Fruit fly (Drosophila melanogaster) whole organism, embryonic: ENCODE results near the gene CG4101.
A peak's percentile ranks its signal among the peaks of the same experiment; 100 is the strongest.

Source experiments
- Atf6 ChIP-seq: fragments of 200-800 bp; sonication (Bioruptor generic); IDR thresholded peaks from 2 replicates; pipeline ENCODE4 v1.3.6; 2022; ENCODE audit warnings: missing biosample characterization, missing genetic modification characterization
- Blimp-1 ChIP-seq: fragments of 200-800 bp; sonication (Bioruptor generic); optimal IDR thresholded peaks from 3 replicates; lab custom pipeline; 2018; ENCODE audit warnings: missing biosample characterization, missing genetic modification characterization, mild to moderate bottlenecking, moderate library complexity, missing genetic modification reagents
- CG10209 ChIP-seq: fragments of 200-800 bp; sonication (Bioruptor generic); optimal IDR thresholded peaks from 3 replicates; lab custom pipeline; 2017; ENCODE audit warnings: missing biosample characterization, mild to moderate bottlenecking, missing genetic modification characterization, missing genetic modification reagents
- CG10267 ChIP-seq: fragments of 200-800 bp; sonication (Bioruptor generic); optimal IDR thresholded peaks from 2 replicates; lab custom pipeline; 2018; ENCODE audit warnings: missing biosample characterization, mild to moderate bottlenecking, missing genetic modification characterization, moderate library complexity
- CG12744 ChIP-seq: fragments of 200-800 bp; sonication (Bioruptor generic); optimal IDR thresholded peaks from 2 replicates; lab custom pipeline; 2016; ENCODE audit warnings: missing biosample characterization, missing genetic modification characterization
- CG14014 ChIP-seq: fragments of 200-800 bp; sonication (Bioruptor generic); IDR thresholded peaks from 2 replicates; pipeline ENCODE4 v1.3.6; 2022; ENCODE audit warnings: missing biosample characterization, missing genetic modification characterization
- CG14860 ChIP-seq: fragments of 200-800 bp; sonication (Bioruptor generic); IDR thresholded peaks from 3 replicates; pipeline ENCODE4 v1.3.6; 2022; ENCODE audit warnings: missing biosample characterization, missing genetic modification characterization; ENCODE audit not compliant: partially characterized antibody
- CG15011 ChIP-seq: fragments of 200-800 bp; sonication (Bioruptor generic); optimal IDR thresholded peaks from 3 replicates; lab custom pipeline; 2018; ENCODE audit warnings: missing biosample characterization, mild to moderate bottlenecking, missing genetic modification characterization
- CG15601 ChIP-seq: fragments of 200-800 bp; sonication (Bioruptor generic); optimal IDR thresholded peaks from 3 replicates; lab custom pipeline; 2019; ENCODE audit warnings: missing biosample characterization, mild to moderate bottlenecking, missing genetic modification characterization, moderate library complexity
- CG2199 ChIP-seq: fragments of 200-800 bp; sonication (Bioruptor generic); IDR thresholded peaks from 3 replicates; pipeline ENCODE4 v1.3.6; 2022; ENCODE audit warnings: missing biosample characterization, missing genetic modification characterization
- CG3281 ChIP-seq: fragments of 200-800 bp; sonication (Bioruptor generic); optimal IDR thresholded peaks from 3 replicates; lab custom pipeline; 2017; ENCODE audit warnings: missing biosample characterization, mild to moderate bottlenecking, missing genetic modification characterization
- CG4360 ChIP-seq: fragments of 200-800 bp; sonication (Bioruptor generic); IDR thresholded peaks from 2 replicates; pipeline ENCODE4 v1.3.6; 2022; ENCODE audit warnings: missing biosample characterization, missing genetic modification characterization
- CG7745 ChIP-seq: fragments of 200-800 bp; sonication (Bioruptor generic); optimal IDR thresholded peaks from 2 replicates; lab custom pipeline; 2018; ENCODE audit warnings: missing biosample characterization, mild to moderate bottlenecking, missing genetic modification characterization, moderate library complexity
- CG8089 ChIP-seq: fragments of 200-800 bp; sonication (Bioruptor generic); optimal IDR thresholded peaks from 3 replicates; lab custom pipeline; 2016; ENCODE audit warnings: missing biosample characterization, missing genetic modification characterization
- CTCF ChIP-seq: fragments of 200-800 bp; sonication (Bioruptor generic); optimal IDR thresholded peaks from 2 replicates; lab custom pipeline; 2017; ENCODE audit warnings: missing biosample characterization, mild to moderate bottlenecking, missing genetic modification characterization, moderate library complexity
- CkIIα-i1 ChIP-seq: fragments of 200-800 bp; sonication (Bioruptor generic); IDR thresholded peaks from 2 replicates; pipeline ENCODE4 v1.3.6; 2022; ENCODE audit warnings: missing biosample characterization, missing genetic modification characterization
- D19B ChIP-seq: fragments of 200-800 bp; sonication (Bioruptor generic); optimal IDR thresholded peaks from 2 replicates; lab custom pipeline; 2017; ENCODE audit warnings: missing biosample characterization, mild to moderate bottlenecking, missing genetic modification characterization
- Dek ChIP-seq: fragments of 200-800 bp; sonication (Bioruptor generic); optimal IDR thresholded peaks from 3 replicates; lab custom pipeline; 2019; ENCODE audit warnings: missing biosample characterization, mild to moderate bottlenecking, missing genetic modification characterization, moderate library complexity
- Dll ChIP-seq: fragments of 200-800 bp; sonication (Bioruptor generic); IDR thresholded peaks from 4 replicates; pipeline ENCODE4 v1.3.6; 2022; ENCODE audit warnings: missing biosample characterization, missing genetic modification characterization; ENCODE audit not compliant: partially characterized antibody
- E2f1 ChIP-seq: fragments of 200-800 bp; sonication (Bioruptor generic); IDR thresholded peaks from 2 replicates; pipeline ENCODE4 v1.3.6; 2022; ENCODE audit warnings: missing biosample characterization, missing genetic modification characterization
- Fer2 ChIP-seq: fragments of 200-800 bp; sonication (Bioruptor generic); optimal IDR thresholded peaks from 2 replicates; lab custom pipeline; 2018; ENCODE audit warnings: missing biosample characterization, mild to moderate bottlenecking, missing genetic modification characterization, moderate library complexity
- HLH3B ChIP-seq: fragments of 200-800 bp; sonication (Bioruptor generic); IDR thresholded peaks from 2 replicates; pipeline ENCODE4 v1.3.6; 2022; ENCODE audit warnings: missing biosample characterization, missing genetic modification characterization
- HLH54F ChIP-seq: fragments of 200-800 bp; sonication (Bioruptor generic); optimal IDR thresholded peaks from 3 replicates; lab custom pipeline; 2016; ENCODE audit warnings: missing biosample characterization, missing genetic modification characterization
- MBD-R2 ChIP-seq: fragments of 200-800 bp; sonication (Bioruptor generic); IDR thresholded peaks from 2 replicates; pipeline ENCODE4 v1.3.6; 2022; ENCODE audit warnings: missing biosample characterization, missing genetic modification characterization
- Mes4 ChIP-seq: fragments of 200-800 bp; sonication (Bioruptor generic); optimal IDR thresholded peaks from 2 replicates; lab custom pipeline; 2016; ENCODE audit warnings: missing biosample characterization, missing genetic modification characterization
- Ptx1 ChIP-seq: fragments of 200-800 bp; sonication (Bioruptor generic); IDR thresholded peaks from 2 replicates; pipeline ENCODE4 v1.3.6; 2022; ENCODE audit warnings: missing biosample characterization, missing genetic modification characterization
- Ravus ChIP-seq: fragments of 200-800 bp; sonication (Bioruptor generic); IDR thresholded peaks from 2 replicates; pipeline ENCODE4 v1.3.6; 2022; ENCODE audit warnings: missing biosample characterization, missing genetic modification characterization
- Sox102F ChIP-seq: fragments of 200-800 bp; sonication (Bioruptor generic); optimal IDR thresholded peaks from 2 replicates; lab custom pipeline; 2018; ENCODE audit warnings: missing biosample characterization, mild to moderate bottlenecking, missing genetic modification characterization, moderate library complexity
- Xrp1 ChIP-seq: fragments of 200-800 bp; sonication (Bioruptor generic); IDR thresholded peaks from 2 replicates; pipeline ENCODE4 v1.3.6; 2022; ENCODE audit warnings: missing biosample characterization, missing genetic modification characterization
- chn ChIP-seq: fragments of 200-800 bp; sonication (Bioruptor generic); optimal IDR thresholded peaks from 2 replicates; lab custom pipeline; 2016; ENCODE audit warnings: missing biosample characterization, missing genetic modification characterization
- ci ChIP-seq: fragments of 200-800 bp; sonication (Bioruptor generic); IDR thresholded peaks from 3 replicates; pipeline ENCODE4 v1.3.6; 2022; ENCODE audit warnings: missing biosample characterization, missing genetic modification characterization
- hb ChIP-seq: fragments of 200-800 bp; sonication (Bioruptor generic); IDR thresholded peaks from 3 replicates; pipeline ENCODE4 v1.3.6; 2022; ENCODE audit warnings: missing biosample characterization, missing genetic modification characterization; ENCODE audit not compliant: partially characterized antibody
- hkb ChIP-seq, 2 experiments: fragments of 200-800 bp in 1 of 2; fragments of >200 bp in 1 of 2; sonication (Bioruptor generic) in 1 of 2; IDR thresholded peaks in 1 of 2; optimal IDR thresholded peaks in 1 of 2; 2 replicates each; pipeline versions ENCODE4 v1.3.6 to Lab custom; 2017 to 2022; ENCODE audit warnings: missing biosample characterization in 1 of 2, missing genetic modification characterization in 1 of 2
- knrl ChIP-seq: fragments of 200-800 bp; sonication (Bioruptor generic); IDR thresholded peaks from 3 replicates; pipeline ENCODE4 v1.3.6; 2022; ENCODE audit warnings: missing biosample characterization, missing genetic modification characterization; ENCODE audit not compliant: partially characterized antibody
- nmo ChIP-seq: fragments of 200-800 bp; sonication (Bioruptor generic); optimal IDR thresholded peaks from 2 replicates; lab custom pipeline; 2018; ENCODE audit warnings: missing biosample characterization, mild to moderate bottlenecking, missing genetic modification characterization, moderate library complexity
- psq ChIP-seq: fragments of 200-800 bp; sonication (Bioruptor generic); optimal IDR thresholded peaks from 2 replicates; lab custom pipeline; 2017; ENCODE audit warnings: missing biosample characterization, missing genetic modification characterization
- repo ChIP-seq: fragments of 200-800 bp; sonication (Bioruptor generic); optimal IDR thresholded peaks from 2 replicates; lab custom pipeline; 2016; ENCODE audit warnings: missing biosample characterization, missing genetic modification characterization
- row ChIP-seq: fragments of 200-800 bp; sonication (Bioruptor generic); IDR thresholded peaks from 3 replicates; pipeline ENCODE4 v1.3.6; 2022; ENCODE audit warnings: missing biosample characterization, missing genetic modification characterization
- run ChIP-seq: fragments of 200-800 bp; sonication (Bioruptor generic); optimal IDR thresholded peaks from 3 replicates; lab custom pipeline; 2018; ENCODE audit warnings: missing biosample characterization, mild to moderate bottlenecking, missing genetic modification characterization
- shn ChIP-seq: fragments of 200-800 bp; sonication (Bioruptor generic); optimal IDR thresholded peaks from 3 replicates; lab custom pipeline; 2016; ENCODE audit warnings: missing biosample characterization, missing genetic modification characterization
- ssp ChIP-seq: fragments of 200-800 bp; sonication (Bioruptor generic); IDR thresholded peaks from 2 replicates; pipeline ENCODE4 v1.3.6; 2022; ENCODE audit warnings: missing biosample characterization, missing genetic modification characterization
- tgo ChIP-seq: fragments of 200-800 bp; sonication (Bioruptor generic); IDR thresholded peaks from 3 replicates; pipeline ENCODE4 v1.3.6; 2022; ENCODE audit warnings: missing biosample characterization, missing genetic modification characterization
- trem ChIP-seq: fragments of 200-800 bp; optimal IDR thresholded peaks from 3 replicates; lab custom pipeline; 2019; ENCODE audit warnings: missing biosample characterization, mild to moderate bottlenecking, missing genetic modification characterization, moderate library complexity
- vnd ChIP-seq: fragments of 200-800 bp; sonication (Bioruptor generic); IDR thresholded peaks from 3 replicates; pipeline ENCODE4 v1.3.6; 2022; ENCODE audit warnings: missing biosample characterization, missing genetic modification characterization; ENCODE audit not compliant: partially characterized antibody
- z ChIP-seq: fragments of 200-800 bp; sonication (Bioruptor generic); IDR thresholded peaks from 3 replicates; pipeline ENCODE4 v1.3.6; 2022; ENCODE audit warnings: missing biosample characterization, missing genetic modification characterization
- zfh2 ChIP-seq: fragments of 200-800 bp; sonication (Bioruptor generic); optimal IDR thresholded peaks from 2 replicates; lab custom pipeline; 2016; ENCODE audit warnings: missing biosample characterization, missing genetic modification characterization

The CG4101 gene

DNA sequence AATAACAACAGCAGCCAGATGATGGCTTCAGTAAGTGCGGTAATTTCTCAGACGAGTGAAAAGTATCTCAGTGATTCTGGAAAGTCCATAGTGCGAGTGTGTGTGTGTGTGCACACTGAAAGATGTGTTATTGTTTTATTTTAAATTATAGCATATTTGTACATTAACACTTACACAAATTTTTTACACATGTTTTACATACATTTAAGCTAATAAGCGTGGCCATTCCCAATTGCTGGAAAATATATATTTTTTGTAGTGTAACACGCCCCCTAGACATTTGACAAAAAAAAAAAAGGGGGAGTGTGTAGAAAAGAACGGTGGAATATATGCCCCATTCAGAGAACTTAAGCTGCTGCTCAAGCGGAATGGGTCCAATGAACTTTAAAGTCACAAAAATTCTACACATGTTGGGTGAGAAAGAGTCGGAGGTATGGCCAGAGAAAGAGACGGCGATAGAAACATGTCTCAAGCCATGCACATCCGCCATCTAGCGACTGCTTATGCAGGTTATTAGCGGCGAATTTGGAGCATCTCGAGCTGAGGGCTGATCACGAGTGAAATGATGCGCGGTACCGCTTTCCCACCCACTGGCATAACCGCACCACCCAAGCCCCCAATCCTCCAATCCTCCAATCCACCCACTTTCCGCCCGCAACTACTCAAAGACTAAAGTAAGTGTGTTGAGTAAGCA is 19.7 kb downstream of the CG4101 start (continued):
- TF ChIP-seq zfh2 (no peak), Dll (no peak), CG10267 (tag; lab: Kevin White, UChicago) (no peak), psq (GFP tag; lab: Kevin White, UChicago) (no peak), Sox102F (GFP tag; lab: Kevin White, UChicago) (no peak), tgo (0 out of 3 replicates have a peak, but pooled peaks have one; percentile 14), CG14860 (GFP tag; lab: Robert Waterston, UW) (no peak), CG15601 (tag; lab: Kevin White, UChicago) (no peak), HLH3B (GFP tag; lab: Robert Waterston, UW) (no peak), CkIIα-i1 (GFP tag; lab: Robert Waterston, UW) (no peak), CTCF (GFP tag; lab: Kevin White, UChicago) (peak; percentile 77), hkb (optimal IDR thresholded peaks at IDR 0.05; lab: Kevin White, UChicago) (no peak), hkb (GFP tag; IDR thresholded peaks at IDR 0.05; lab: Robert Waterston, UW) (no peak), Atf6 (GFP tag; lab: Robert Waterston, UW) (no peak), knrl (GFP tag; lab: Robert Waterston, UW) (no peak), hb (no peak), CG4360 (0 out of 2 replicates have a peak, but pooled peaks have one; percentile 9), ssp (GFP tag; lab: Robert Waterston, UW) (no peak), CG8089 (no peak), CG10209 (GFP tag; lab: Kevin White, UChicago) (no peak), CG15011 (GFP tag; lab: Kevin White, UChicago) (no peak), Fer2 (tag; lab: Kevin White, UChicago) (no peak), z (0 out of 3 replicates have a peak, but pooled peaks have one; percentile 30), CG12744 (GFP tag; lab: Kevin White, UChicago) (no peak), HLH54F (GFP tag; lab: Kevin White, UChicago) (no peak), ci (GFP tag; lab: Robert Waterston, UW) (0 out of 3 replicates have a peak, but pooled peaks have one; percentile 32), trem (tag; lab: Kevin White, UChicago) (no peak), E2f1 (GFP tag; lab: Robert Waterston, UW) (no peak), CG14014 (GFP tag; lab: Robert Waterston, UW) (no peak), MBD-R2 (GFP tag; lab: Robert Waterston, UW) (no peak), Ravus (GFP tag; lab: Robert Waterston, UW) (no peak), CG2199 (GFP tag; lab: Robert Waterston, UW) (no peak), row (GFP tag; lab: Robert Waterston, UW) (no peak), shn (GFP tag; lab: Kevin White, UChicago) (no peak), CG7745 (no peak), Dek (no peak), Blimp-1 (GFP tag; lab: Kevin White, UChicago) (peak; percentile 44), vnd (GFP tag; lab: Robert Waterston, UW) (no peak), repo (GFP tag; lab: Kevin White, UChicago) (no peak), Xrp1 (GFP tag; lab: Robert Waterston, UW) (peak; percentile 18; the same call in 1 of the 2 replicates), D19B (GFP tag; lab: Kevin White, UChicago) (no peak), chn (GFP tag; lab: Kevin White, UChicago) (no peak), nmo (GFP tag; lab: Kevin White, UChicago) (peak; percentile 16), run (no peak), Mes4 (GFP tag; lab: Kevin White, UChicago) (no peak), Ptx1 (GFP tag; lab: Robert Waterston, UW) (no peak), CG3281 (GFP tag; lab: Kevin White, UChicago) (no peak)
- TF ChIP-seq, all 482 proteins: peak for 22
